Worm (Caenorhabditis elegans): Measurements from ENCODE around the gene B0280.7.

Gene B0280.7

ce11 chrIII:7120477-7120876 is 8.8 kb upstream of the B0280.7 start:
- no peak for TF ChIP-seq elt-3 (tag; optimal IDR thresholded peaks at IDR 0.05)
- TF ChIP-seq nhr-129 (tag; optimal IDR thresholded peaks at IDR 0.05): peak; percentile 36
- TF ChIP-seq egl-27 (tag; optimal IDR thresholded peaks at IDR 0.05): peak; percentile 76
- peak; percentile 57 for TF ChIP-seq sma-3 (GFP tag; optimal IDR thresholded peaks at IDR 0.05)
- peak; percentile 65 for TF ChIP-seq crh-2 (tag; optimal IDR thresholded peaks at IDR 0.05)
- peak in 1 of 2 experiments; percentile 28 for TF ChIP-seq lsy-2 (tag; optimal IDR thresholded peaks at IDR 0.05)
- TF ChIP-seq ztf-11 (tag; optimal IDR thresholded peaks at IDR 0.05): no peak
- TF ChIP-seq gmeb-1 (tag; optimal IDR thresholded peaks at IDR 0.05): peak; percentile 21
- peak; percentile 31 for TF ChIP-seq fos-1 (tag; optimal IDR thresholded peaks at IDR 0.05)
- TF ChIP-seq ztf-1 (GFP tag; conservative IDR thresholded peaks at IDR 0.05): no peak
- peak; percentile 89 for TF ChIP-seq sma-9 (GFP tag; optimal IDR thresholded peaks at IDR 0.05)
- TF ChIP-seq sma-9 (tag; optimal IDR thresholded peaks at IDR 0.05): no peak
- TF ChIP-seq nhr-25 (tag; optimal IDR thresholded peaks at IDR 0.05): peak; percentile 58
- TF ChIP-seq nhr-21 (tag; optimal IDR thresholded peaks at IDR 0.05): peak; percentile 32

ce11 chrIII:7116615-7117252 is 5.0 kb upstream of the B0280.7 start:
- TF ChIP-seq lsy-2 (tag; optimal IDR thresholded peaks at IDR 0.05) (peak; percentile 25 to 69), nhr-129 (tag; optimal IDR thresholded peaks at IDR 0.05) (peak; percentile 78), nhr-23 (tag; optimal IDR thresholded peaks at IDR 0.05) (no peak), lin-39 (tag; optimal IDR thresholded peaks at IDR 0.05) (no peak), fos-1 (tag; optimal IDR thresholded peaks at IDR 0.05) (peak; percentile 76), sma-9 (GFP tag; optimal IDR thresholded peaks at IDR 0.05) (peak; percentile 81), sma-9 (tag; optimal IDR thresholded peaks at IDR 0.05) (no peak), nhr-25 (tag; optimal IDR thresholded peaks at IDR 0.05) (peak; percentile 89), R02D3.7 (tag; optimal IDR thresholded peaks at IDR 0.05) (no peak), ama-1 (optimal IDR thresholded peaks at IDR 0.05) (peak; percentile 7), nhr-12 (tag; optimal IDR thresholded peaks at IDR 0.05) (no peak), skn-1 (tag; optimal IDR thresholded peaks at IDR 0.05) (no peak), ztf-1 (GFP tag; conservative IDR thresholded peaks at IDR 0.05) (no peak), ztf-11 (tag; optimal IDR thresholded peaks at IDR 0.05) (no peak), alr-1 (tag; optimal IDR thresholded peaks at IDR 0.05) (no peak), blmp-1 (tag; optimal IDR thresholded peaks at IDR 0.05; ENCODE audit: insufficient read depth) (peak; percentile 74), ZK546.5 (tag; optimal IDR thresholded peaks at IDR 0.05) (no peak), unc-55 (GFP tag; optimal IDR thresholded peaks at IDR 0.05) (peak; percentile 61), crh-2 (tag; optimal IDR thresholded peaks at IDR 0.05) (peak; percentile 79), unc-39 (tag; optimal IDR thresholded peaks at IDR 0.05) (no peak), elt-1 (tag; optimal IDR thresholded peaks at IDR 0.05) (no peak), nhr-237 (tag; optimal IDR thresholded peaks at IDR 0.05) (no peak), nhr-11 (tag; optimal IDR thresholded peaks at IDR 0.05) (no peak), egl-27 (tag; optimal IDR thresholded peaks at IDR 0.05) (peak; percentile 91), nhr-21 (tag; optimal IDR thresholded peaks at IDR 0.05) (peak; percentile 76), nhr-6 (tag; optimal IDR thresholded peaks at IDR 0.05) (peak; percentile 86), peb-1 (tag; optimal IDR thresholded peaks at IDR 0.05) (no peak), sem-4 (tag; optimal IDR thresholded peaks at IDR 0.05) (peak; percentile 60), mbf-1 (tag; optimal IDR thresholded peaks at IDR 0.05) (no peak), lin-13 (GFP tag; optimal IDR thresholded peaks at IDR 0.05) (peak; percentile 64), F13H6.1 (tag; optimal IDR thresholded peaks at IDR 0.05) (peak; percentile 87), mab-5 (tag; optimal IDR thresholded peaks at IDR 0.05) (no peak), aly-2 (tag; optimal IDR thresholded peaks at IDR 0.05) (no peak), unc-62 (GFP tag; optimal IDR thresholded peaks at IDR 0.05) (no peak), mdl-1 (tag; optimal IDR thresholded peaks at IDR 0.05) (no peak), C34F6.9 (tag; optimal IDR thresholded peaks at IDR 0.05) (peak; percentile 71), dmd-4 (tag; optimal IDR thresholded peaks at IDR 0.05) (no peak), Y55F3AM.14 (GFP tag; optimal IDR thresholded peaks at IDR 0.05) (no peak), zag-1 (tag; optimal IDR thresholded peaks at IDR 0.05) (no peak), gmeb-1 (tag; optimal IDR thresholded peaks at IDR 0.05) (peak; percentile 21), ceh-82 (tag; optimal IDR thresholded peaks at IDR 0.05) (no peak), snpc-4 (tag; optimal IDR thresholded peaks at IDR 0.05) (peak; percentile 27), nhr-77 (tag; optimal IDR thresholded peaks at IDR 0.05) (no peak), elt-3 (tag; optimal IDR thresholded peaks at IDR 0.05) (no peak), lin-11 (tag; optimal IDR thresholded peaks at IDR 0.05) (no peak), ztf-4 (tag; optimal IDR thresholded peaks at IDR 0.05) (peak; percentile 75), sma-3 (GFP tag; optimal IDR thresholded peaks at IDR 0.05) (peak; percentile 74), nhr-10 (tag; optimal IDR thresholded peaks at IDR 0.05) (peak; percentile 35)
